Worm (Caenorhabditis elegans): ENCODE results near the gene srg-39.

Gene srg-39

ce11 chrV:11171906-11172305 lies 19.7 kb upstream of the srg-39 start, which contains the start of gene T19C4.5:
Gene T19C4.5, plus strand, starts transcription at chrV:11172213.
- TF ChIP-seq R02D3.7 (tag; optimal IDR thresholded peaks at IDR 0.05) (no peak), nhr-129 (tag; optimal IDR thresholded peaks at IDR 0.05) (peak; percentile 16), C34F6.9 (tag; optimal IDR thresholded peaks at IDR 0.05) (peak; percentile 16), F13H6.1 (tag; optimal IDR thresholded peaks at IDR 0.05) (peak; percentile 6)

- TF ChIP-seq nhr-6 (tag; optimal IDR thresholded peaks at IDR 0.05): no peak
- no peak for TF ChIP-seq lin-13 (GFP tag; optimal IDR thresholded peaks at IDR 0.05)
- TF ChIP-seq nhr-10 (tag; optimal IDR thresholded peaks at IDR 0.05): no peak
- TF ChIP-seq lin-11 (tag; optimal IDR thresholded peaks at IDR 0.05): no peak
- no peak for TF ChIP-seq peb-1 (tag; optimal IDR thresholded peaks at IDR 0.05)
- TF ChIP-seq F13H6.1 (tag; optimal IDR thresholded peaks at IDR 0.05): no peak
- TF ChIP-seq sma-3 (GFP tag; optimal IDR thresholded peaks at IDR 0.05): no peak
- TF ChIP-seq nhr-25 (tag; optimal IDR thresholded peaks at IDR 0.05): no peak
- no peak for TF ChIP-seq gmeb-1 (tag; optimal IDR thresholded peaks at IDR 0.05)
- no peak for TF ChIP-seq ceh-82 (tag; optimal IDR thresholded peaks at IDR 0.05)
- TF ChIP-seq C34F6.9 (tag; optimal IDR thresholded peaks at IDR 0.05): no peak
- no peak for TF ChIP-seq unc-62 (GFP tag; optimal IDR thresholded peaks at IDR 0.05)
- TF ChIP-seq lin-39 (tag; optimal IDR thresholded peaks at IDR 0.05): no peak
- TF ChIP-seq nhr-77 (tag; optimal IDR thresholded peaks at IDR 0.05): no peak
- TF ChIP-seq zag-1 (tag; optimal IDR thresholded peaks at IDR 0.05): no peak
- TF ChIP-seq nhr-237 (tag; optimal IDR thresholded peaks at IDR 0.05): no peak
Observed at ce11 chrV:11170564-11171329, 18.5 kb upstream of the srg-39 start.

- peak; percentile 9 for TF ChIP-seq sem-4 (tag; optimal IDR thresholded peaks at IDR 0.05)
- TF ChIP-seq unc-62 (GFP tag; optimal IDR thresholded peaks at IDR 0.05): no peak
Observed at ce11 chrV:11167745-11168144, 15.5 kb upstream of the srg-39 start.

ce11 chrV:11164475-11164874 lies 12.2 kb upstream of the srg-39 start, which contains the start of gene srg-40:
Gene srg-40, minus strand, starts transcription at chrV:11164575.
- TF ChIP-seq snpc-4 (tag; optimal IDR thresholded peaks at IDR 0.05) (no peak), ztf-11 (tag; optimal IDR thresholded peaks at IDR 0.05) (no peak), C34F6.9 (tag; optimal IDR thresholded peaks at IDR 0.05) (no peak), nhr-25 (tag; optimal IDR thresholded peaks at IDR 0.05) (no peak), unc-55 (GFP tag; optimal IDR thresholded peaks at IDR 0.05) (no peak), unc-62 (GFP tag; optimal IDR thresholded peaks at IDR 0.05) (no peak), lsy-2 (tag; optimal IDR thresholded peaks at IDR 0.05) (no peak), nhr-12 (tag; optimal IDR thresholded peaks at IDR 0.05) (no peak)

ce11 chrV:11161791-11162190 lies 9.6 kb upstream of the srg-39 start, which contains the start of gene srg-41:
Gene srg-41, minus strand, starts transcription at chrV:11161891.
- no peak for TF ChIP-seq peb-1 (tag; optimal IDR thresholded peaks at IDR 0.05)
- no peak for TF ChIP-seq unc-62 (GFP tag; optimal IDR thresholded peaks at IDR 0.05)
- TF ChIP-seq mdl-1 (tag; optimal IDR thresholded peaks at IDR 0.05): no peak
- TF ChIP-seq sma-9 (GFP tag; optimal IDR thresholded peaks at IDR 0.05): no peak
- no peak for TF ChIP-seq sma-9 (tag; optimal IDR thresholded peaks at IDR 0.05)

- no peak for TF ChIP-seq zag-1 (tag; optimal IDR thresholded peaks at IDR 0.05)
- no peak for TF ChIP-seq unc-55 (GFP tag; optimal IDR thresholded peaks at IDR 0.05)
- TF ChIP-seq nhr-129 (tag; optimal IDR thresholded peaks at IDR 0.05): no peak
- TF ChIP-seq aly-2 (tag; optimal IDR thresholded peaks at IDR 0.05): no peak
- no peak for TF ChIP-seq nhr-6 (tag; optimal IDR thresholded peaks at IDR 0.05)
- no peak for TF ChIP-seq nhr-25 (tag; optimal IDR thresholded peaks at IDR 0.05)
- TF ChIP-seq ztf-4 (tag; optimal IDR thresholded peaks at IDR 0.05): no peak
- no peak for TF ChIP-seq crh-2 (tag; optimal IDR thresholded peaks at IDR 0.05)
- TF ChIP-seq lin-11 (tag; optimal IDR thresholded peaks at IDR 0.05): no peak
- TF ChIP-seq nhr-10 (tag; optimal IDR thresholded peaks at IDR 0.05): no peak
Observed at ce11 chrV:11157947-11158346, 5.7 kb upstream of the srg-39 start, which contains the start of gene srg-42. Gene srg-42, minus strand, starts transcription at chrV:11158047.

Data from whole organism, L2 larva.